Fruit fly (Drosophila melanogaster): ENCODE results near the gene CG5805.

dm6 chr3R:24812987-24813636 lies 25.9 kb upstream of the CG5805 start:
- TF ChIP-seq ttk (optimal IDR thresholded peaks at IDR 0.05) (no peak), psq (optimal IDR thresholded peaks at IDR 0.05) (no peak), Myc (optimal IDR thresholded peaks at IDR 0.05) (no peak)

Data from Kc167 (cell line).